Worm (Caenorhabditis elegans) whole organism, L4 larva: ENCODE measurements around the gene C17H11.1.

Experiments
- T20F7.1 ChIP-seq: fragments of 200-800 bp; sonication (Bioruptor generic); optimal IDR thresholded peaks from 2 replicates; lab custom pipeline; 2018; ENCODE audit warnings: mild to moderate bottlenecking, missing genetic modification characterization, missing compliant biosample characterization
- Y75B8A.6 ChIP-seq: fragments of 200-800 bp; sonication (Bioruptor generic); IDR thresholded peaks from 2 replicates; pipeline ENCODE4 v1.3.6; 2022; ENCODE audit warnings: missing genetic modification reagents, missing genetic modification characterization, missing compliant biosample characterization
- aha-1 ChIP-seq: fragments of 150-350 bp; peaks from one replicate; lab custom pipeline; 2014; ENCODE audit warnings: missing biosample characterization, missing genetic modification characterization
- ces-1 ChIP-seq: fragments of 150-350 bp; sonication (generic microtip); optimal IDR thresholded peaks from 4 replicates; lab custom pipeline; 2014; ENCODE audit warnings: missing biosample characterization, missing genetic modification reagents, missing genetic modification characterization
- cey-2 ChIP-seq: sonication (generic microtip); optimal IDR thresholded peaks from 3 replicates; lab custom pipeline; 2017; ENCODE audit warnings: missing genetic modification characterization, mild to moderate bottlenecking, missing compliant biosample characterization, antibody characterized with exemption, borderline replicate concordance; ENCODE audit not compliant: insufficient read depth
- daf-19 ChIP-seq: fragments of 200-800 bp; sonication (Bioruptor generic); conservative IDR thresholded peaks from 2 replicates; pipeline ENCODE4 v1.3.6; 2022; ENCODE audit warnings: missing genetic modification characterization, missing compliant biosample characterization
- hif-1 ChIP-seq, 2 experiments: sonication (generic microtip); optimal IDR thresholded peaks; 2 replicates each; lab custom pipeline; 2016 to 2017; ENCODE audit warnings: missing compliant biosample characterization in 2 of 2, missing genetic modification characterization in 2 of 2, missing genetic modification reagents in 2 of 2, missing genotype in 2 of 2, mild to moderate bottlenecking in 1 of 2
- lin-15B ChIP-seq: fragments of 150-350 bp; sonication (generic microtip); optimal IDR thresholded peaks from 3 replicates; lab custom pipeline; 2014; ENCODE audit warnings: missing biosample characterization, missing genetic modification characterization
- nhr-11 ChIP-seq: fragments of 150-350 bp; optimal IDR thresholded peaks from 2 replicates; lab custom pipeline; 2014; ENCODE audit warnings: missing biosample characterization, missing genetic modification characterization
- nhr-111 ChIP-seq: fragments of 200-800 bp; sonication (Bioruptor generic); optimal IDR thresholded peaks from 2 replicates; lab custom pipeline; 2018; ENCODE audit warnings: mild to moderate bottlenecking, missing genetic modification characterization, missing compliant biosample characterization
- nhr-41 ChIP-seq: fragments of 200-800 bp; sonication (Bioruptor generic); IDR thresholded peaks from 2 replicates; pipeline ENCODE4 v1.3.6; 2022; ENCODE audit warnings: missing genetic modification reagents, missing genetic modification characterization, missing compliant biosample characterization
- unc-62 ChIP-seq, 3 experiments: fragments of 150-350 bp in 1 of 3; sonication (generic microtip); optimal IDR thresholded peaks in 2 of 3; peaks in 1 of 3; 1 replicate in 1 of 3; 2 replicates in 2 of 3; lab custom pipeline; 2014 to 2017; ENCODE audit warnings: missing biosample characterization in 3 of 3, missing genetic modification characterization in 3 of 3, missing genetic modification reagents in 3 of 3, missing genotype in 1 of 3

Gene C17H11.1

ce11 chrX:8224916-8225315, 51.2 kb downstream of the C17H11.1 start, which contains the start of gene K02A6.2:
Gene K02A6.2 (minus strand): TSS chrX:8225016.
- no peak for TF ChIP-seq lin-15B (tag; lab: Kevin White, UChicago)
- no peak for TF ChIP-seq ces-1
- no peak for TF ChIP-seq cey-2
- no peak for TF ChIP-seq nhr-41 (GFP tag; lab: Robert Waterston, UW)
- TF ChIP-seq T20F7.1 (GFP tag; lab: Kevin White, UChicago): no peak
- no peak for TF ChIP-seq Y75B8A.6 (GFP tag; lab: Robert Waterston, UW)
- TF ChIP-seq nhr-111 (GFP tag; lab: Kevin White, UChicago): no peak
- TF ChIP-seq daf-19 (GFP tag; lab: Robert Waterston, UW): no peak
- TF ChIP-seq nhr-11: no peak
- TF ChIP-seq, all 104 proteins: peak for 0

DNA sequence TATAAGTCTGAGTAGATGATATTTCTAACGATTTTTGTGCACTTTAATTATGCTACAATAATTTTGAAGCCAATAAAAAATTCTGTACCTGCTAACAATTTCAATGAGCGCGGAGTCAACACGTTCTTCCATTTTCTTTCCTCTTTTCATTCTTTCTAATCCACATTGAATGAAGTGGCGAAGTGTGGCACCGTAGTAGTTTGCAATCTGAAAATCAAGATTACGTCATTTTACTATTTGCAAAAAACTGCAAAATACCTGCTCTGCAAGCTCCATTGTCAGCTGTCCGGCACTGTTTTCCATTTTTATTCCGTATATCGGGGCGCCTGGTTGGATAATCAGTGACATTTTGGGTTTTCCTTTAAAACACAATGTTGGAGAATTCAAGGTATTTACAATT, 55.5 kb downstream of the C17H11.1 start:
- TF ChIP-seq aha-1 (tag; lab: Kevin White, UChicago): peak; percentile 81
- TF ChIP-seq hif-1 (tag; optimal IDR thresholded peaks at IDR 0.05; lab: Kevin White, UChicago): no peak
- peak in 1 of 2 experiments; percentile 53 for TF ChIP-seq unc-62 (GFP tag; optimal IDR thresholded peaks at IDR 0.05 in 1 of 2; lab: Kevin White, UChicago)
- no peak for TF ChIP-seq unc-62 (tag; optimal IDR thresholded peaks at IDR 0.05; lab: Kevin White, UChicago)
